Worm (Caenorhabditis elegans) whole organism, midembryonic: Measurements from ENCODE around the gene cah-4.

Experiments used
- cog-1 ChIP-seq: sonication (generic microtip); optimal IDR thresholded peaks from 2 replicates; lab custom pipeline; 2016; ENCODE audit warnings: missing genetic modification characterization, missing compliant biosample characterization
- ref-1 ChIP-seq: fragments of 200-800 bp; sonication (Bioruptor generic); conservative IDR thresholded peaks from 2 replicates; pipeline ENCODE4 v1.3.6; 2022; ENCODE audit warnings: missing genetic modification reagents, missing genetic modification characterization, missing compliant biosample characterization

- TF ChIP-seq cog-1 (tag; lab: Kevin White, UChicago) (no peak), ref-1 (GFP tag; lab: Robert Waterston, UW) (no peak)
These were observed 50.0 kb downstream of the cah-4 start, which contains the start of gene F54B11.4 for ce11 chrX:13592367-13592766.
